Worm (Caenorhabditis elegans) whole organism, L1 larva: Measurements from ENCODE around the gene tba-9.

Source experiments
- C04F5.9 ChIP-seq: sonication (generic microtip); optimal IDR thresholded peaks from 2 replicates; lab custom pipeline; 2016; ENCODE audit warnings: missing genetic modification characterization, missing compliant biosample characterization
- ama-1 ChIP-seq: fragments of 150-350 bp; optimal IDR thresholded peaks from 2 replicates; lab custom pipeline; 2014
- dpl-1 ChIP-seq, 3 experiments: fragments of 150-350 bp in 2 of 3; sonication (generic microtip) in 1 of 3; optimal IDR thresholded peaks; 2 replicates each; lab custom pipeline; 2014 to 2017; ENCODE audit warnings: missing biosample characterization in 3 of 3, missing genetic modification characterization in 3 of 3, missing genetic modification reagents in 3 of 3
- dsc-1 ChIP-seq: sonication (generic microtip); optimal IDR thresholded peaks from 2 replicates; lab custom pipeline; 2016; ENCODE audit warnings: mild to moderate bottlenecking, missing genetic modification characterization, missing compliant biosample characterization
- egl-27 ChIP-seq, 2 experiments: fragments of 150-350 bp in 1 of 2; sonication (generic microtip); optimal IDR thresholded peaks; 3 replicates each; lab custom pipeline; 2017 to 2018; ENCODE audit warnings: missing biosample characterization in 2 of 2, missing genetic modification characterization in 2 of 2, missing genetic modification reagents in 2 of 2
- elt-3 ChIP-seq, 6 experiments: fragments of 150-350 bp in 1 of 6; sonication (generic microtip); optimal IDR thresholded peaks; 2 replicates each; lab custom pipeline; 2017 to 2018; ENCODE audit warnings: missing biosample characterization in 6 of 6, missing genetic modification characterization in 6 of 6, inconsistent platforms in 1 of 6
- grh-1 ChIP-seq: fragments of 200-800 bp; sonication (Bioruptor generic); IDR thresholded peaks from 2 replicates; pipeline ENCODE4 v1.3.6; 2022; ENCODE audit warnings: missing genetic modification reagents, missing genetic modification characterization, missing compliant biosample characterization
- jun-1 ChIP-seq: fragments of 150-350 bp; optimal IDR thresholded peaks from 2 replicates; lab custom pipeline; 2014; ENCODE audit warnings: missing biosample characterization, missing genetic modification reagents, missing genetic modification characterization
- mep-1 ChIP-seq: fragments of 150-350 bp; optimal IDR thresholded peaks from 2 replicates; lab custom pipeline; 2014; ENCODE audit warnings: missing biosample characterization, missing genetic modification characterization
- nhr-11 ChIP-seq: fragments of 150-350 bp; optimal IDR thresholded peaks from 2 replicates; lab custom pipeline; 2014; ENCODE audit warnings: missing biosample characterization, missing genetic modification characterization
- nhr-28 ChIP-seq: fragments of 150-350 bp; optimal IDR thresholded peaks from 2 replicates; lab custom pipeline; 2014; ENCODE audit warnings: missing biosample characterization, missing genetic modification characterization
- pqm-1 ChIP-seq: sonication (generic microtip); optimal IDR thresholded peaks from 3 replicates; lab custom pipeline; 2017; ENCODE audit warnings: missing biosample characterization, missing genetic modification characterization
- snpc-4 ChIP-seq: fragments of 150-350 bp; optimal IDR thresholded peaks from 2 replicates; lab custom pipeline; 2014; ENCODE audit warnings: missing biosample characterization, missing genetic modification characterization

- TF ChIP-seq nhr-11 (tag; lab: Kevin White, UChicago) (no peak), grh-1 (GFP tag; lab: Robert Waterston, UW) (no peak), C04F5.9 (tag; lab: Kevin White, UChicago) (no peak), nhr-28 (tag; lab: Kevin White, UChicago) (no peak), ama-1 (lab: Kevin White, UChicago) (no peak), snpc-4 (tag; lab: Kevin White, UChicago) (no peak), dsc-1 (tag; lab: Kevin White, UChicago) (no peak), pqm-1 (tag; lab: Kevin White, UChicago) (no peak), dpl-1 (GFP tag; optimal IDR thresholded peaks at IDR 0.05; lab: Kevin White, UChicago) (no peak), elt-3 (tag; optimal IDR thresholded peaks at IDR 0.05; lab: Kevin White, UChicago) (no peak), mep-1 (tag; lab: Kevin White, UChicago) (no peak), jun-1 (tag; lab: Kevin White, UChicago) (no peak), egl-27 (tag; optimal IDR thresholded peaks at IDR 0.05; lab: Kevin White, UChicago) (no peak)
These were observed at the start of gene tba-9 for ce11 chrX:3252500-3252899.
